Worm (Caenorhabditis elegans) whole organism, L4 larva: ENCODE measurements around the gene duxl-1.
"Not testable (repeated sequence)": the region's sequence is repeated elsewhere in the genome, so short reads cannot be mapped to it uniquely, and the experiment has no call there.

Experiments used
- F26F4.8 ChIP-seq: fragments of 200-800 bp; sonication (Bioruptor generic); conservative IDR thresholded peaks from 2 replicates; pipeline ENCODE4 v1.3.6; 2022; ENCODE audit warnings: missing genetic modification characterization, missing compliant biosample characterization
- F44E2.7 ChIP-seq: fragments of 200-800 bp; sonication (Bioruptor generic); IDR thresholded peaks from 2 replicates; pipeline ENCODE4 v2.1.2; 2022; ENCODE audit warnings: missing genetic modification characterization, missing compliant biosample characterization
- T20F7.1 ChIP-seq: fragments of 200-800 bp; sonication (Bioruptor generic); optimal IDR thresholded peaks from 2 replicates; lab custom pipeline; 2018; ENCODE audit warnings: mild to moderate bottlenecking, missing genetic modification characterization, missing compliant biosample characterization
- Y105C5A.15 ChIP-seq: fragments of 200-800 bp; sonication (Bioruptor generic); IDR thresholded peaks from 2 replicates; pipeline ENCODE4 v1.3.6; 2022; ENCODE audit warnings: missing genetic modification characterization, missing compliant biosample characterization
- Y75B8A.6 ChIP-seq: fragments of 200-800 bp; sonication (Bioruptor generic); IDR thresholded peaks from 2 replicates; pipeline ENCODE4 v1.3.6; 2022; ENCODE audit warnings: missing genetic modification reagents, missing genetic modification characterization, missing compliant biosample characterization
- ZK337.2 ChIP-seq: fragments of 200-800 bp; sonication (Bioruptor generic); IDR thresholded peaks from 2 replicates; pipeline ENCODE4 v1.3.6; 2022; ENCODE audit warnings: missing genetic modification reagents, missing genetic modification characterization, missing compliant biosample characterization
- aha-1 ChIP-seq: fragments of 150-350 bp; peaks from one replicate; lab custom pipeline; 2014; ENCODE audit warnings: missing biosample characterization, missing genetic modification characterization
- ceh-20 ChIP-seq: fragments of 200-800 bp; sonication (Bioruptor generic); IDR thresholded peaks from 2 replicates; pipeline ENCODE4 v1.3.6; 2022; ENCODE audit warnings: missing genetic modification reagents, missing genetic modification characterization, missing compliant biosample characterization
- ceh-28 ChIP-seq: fragments of 150-350 bp; optimal IDR thresholded peaks from 2 replicates; lab custom pipeline; 2014; ENCODE audit warnings: missing biosample characterization, missing genetic modification reagents, missing genetic modification characterization
- ceh-62 ChIP-seq: sonication (generic microtip); optimal IDR thresholded peaks from 2 replicates; lab custom pipeline; 2017; ENCODE audit warnings: missing biosample characterization, missing genetic modification characterization
- cey-2 ChIP-seq: sonication (generic microtip); optimal IDR thresholded peaks from 3 replicates; lab custom pipeline; 2017; ENCODE audit warnings: missing genetic modification characterization, mild to moderate bottlenecking, missing compliant biosample characterization, antibody characterized with exemption, borderline replicate concordance; ENCODE audit not compliant: insufficient read depth
- ctbp-1 ChIP-seq: fragments of 200-800 bp; sonication (Bioruptor generic); IDR thresholded peaks from 2 replicates; pipeline ENCODE4 v1.3.6; 2022; ENCODE audit warnings: missing genetic modification reagents, missing genetic modification characterization, missing compliant biosample characterization
- daf-19 ChIP-seq: fragments of 200-800 bp; sonication (Bioruptor generic); conservative IDR thresholded peaks from 2 replicates; pipeline ENCODE4 v1.3.6; 2022; ENCODE audit warnings: missing genetic modification characterization, missing compliant biosample characterization
- dmd-6 ChIP-seq: fragments of 200-800 bp; sonication (Bioruptor generic); IDR thresholded peaks from 2 replicates; pipeline ENCODE4 v1.3.6; 2022; ENCODE audit warnings: missing genetic modification reagents, missing genetic modification characterization, missing compliant biosample characterization
- dmd-9 ChIP-seq: fragments of 200-800 bp; sonication (Bioruptor generic); IDR thresholded peaks from 2 replicates; pipeline ENCODE4 v1.3.6; 2022; ENCODE audit warnings: missing genetic modification reagents, missing genetic modification characterization, missing compliant biosample characterization
- duxl-1 ChIP-seq: sonication (generic microtip); optimal IDR thresholded peaks from 2 replicates; lab custom pipeline; 2016; ENCODE audit warnings: mild to moderate bottlenecking, missing genetic modification characterization, moderate library complexity, missing compliant biosample characterization; ENCODE audit not compliant: poor library complexity
- fkh-10 ChIP-seq: fragments of 150-350 bp; optimal IDR thresholded peaks from 2 replicates; lab custom pipeline; 2014; ENCODE audit warnings: missing biosample characterization, missing genetic modification reagents, missing genetic modification characterization
- jun-1 ChIP-seq: fragments of 150-350 bp; optimal IDR thresholded peaks from 2 replicates; lab custom pipeline; 2014; ENCODE audit warnings: missing biosample characterization, missing genetic modification reagents, missing genetic modification characterization
- lin-39 ChIP-seq: fragments of 150-350 bp; optimal IDR thresholded peaks from 2 replicates; lab custom pipeline; 2014; ENCODE audit warnings: missing biosample characterization, missing genetic modification reagents, missing genetic modification characterization
- madf-5 ChIP-seq, 2 experiments: fragments of 200-800 bp; sonication (Bioruptor generic); IDR thresholded peaks; 2 replicates each; pipeline ENCODE4 v1.3.6; 2022; ENCODE audit warnings: missing compliant biosample characterization in 2 of 2, missing genetic modification characterization in 2 of 2
- madf-9 ChIP-seq: fragments of 200-800 bp; sonication (Bioruptor generic); conservative IDR thresholded peaks from 2 replicates; pipeline ENCODE4 v1.3.6; 2022; ENCODE audit warnings: missing genetic modification reagents, missing genetic modification characterization, missing compliant biosample characterization
- mxl-2 ChIP-seq: fragments of 200-800 bp; sonication (Bioruptor generic); conservative IDR thresholded peaks from 2 replicates; pipeline ENCODE4 v1.3.6; 2022; ENCODE audit warnings: missing genetic modification reagents, missing genetic modification characterization, missing compliant biosample characterization
- mxl-3 ChIP-seq: fragments of 200-800 bp; sonication (Bioruptor generic); optimal IDR thresholded peaks from 2 replicates; lab custom pipeline; 2018; ENCODE audit warnings: mild to moderate bottlenecking, missing genetic modification characterization, missing compliant biosample characterization
- nhr-237 ChIP-seq: sonication (generic microtip); optimal IDR thresholded peaks from 2 replicates; lab custom pipeline; 2017; ENCODE audit warnings: missing biosample characterization, missing genetic modification characterization
- nhr-25 ChIP-seq: sonication (generic microtip); optimal IDR thresholded peaks from 2 replicates; lab custom pipeline; 2017; ENCODE audit warnings: missing genetic modification characterization, mild to moderate bottlenecking, missing compliant biosample characterization, antibody characterized with exemption, moderate library complexity, borderline replicate concordance; ENCODE audit not compliant: insufficient read depth
- nhr-28 ChIP-seq: fragments of 150-350 bp; optimal IDR thresholded peaks from 2 replicates; lab custom pipeline; 2014; ENCODE audit warnings: missing biosample characterization, missing genetic modification characterization
- nhr-41 ChIP-seq: fragments of 200-800 bp; sonication (Bioruptor generic); IDR thresholded peaks from 2 replicates; pipeline ENCODE4 v1.3.6; 2022; ENCODE audit warnings: missing genetic modification reagents, missing genetic modification characterization, missing compliant biosample characterization
- nhr-6 ChIP-seq: fragments of 150-350 bp; optimal IDR thresholded peaks from 2 replicates; lab custom pipeline; 2014; ENCODE audit warnings: missing biosample characterization, missing genetic modification characterization
- nhr-77 ChIP-seq: fragments of 150-350 bp; optimal IDR thresholded peaks from 2 replicates; lab custom pipeline; 2014; ENCODE audit warnings: missing biosample characterization, missing genetic modification characterization
- php-3 ChIP-seq: fragments of 200-800 bp; sonication (Bioruptor generic); IDR thresholded peaks from 2 replicates; pipeline ENCODE4 v1.3.6; 2022; ENCODE audit warnings: missing genetic modification reagents, missing genetic modification characterization, missing compliant biosample characterization
- saeg-2 ChIP-seq: fragments of 200-800 bp; sonication (Bioruptor generic); IDR thresholded peaks from 2 replicates; pipeline ENCODE4 v1.3.6; 2022; ENCODE audit warnings: missing genetic modification reagents, missing genetic modification characterization, missing compliant biosample characterization
- set-16 ChIP-seq: fragments of 200-800 bp; sonication (Bioruptor generic); IDR thresholded peaks from 2 replicates; pipeline ENCODE4 v1.3.6; 2022; ENCODE audit warnings: missing genetic modification reagents, missing genetic modification characterization, missing compliant biosample characterization
- snpc-1.2 ChIP-seq: fragments of 200-800 bp; sonication (Bioruptor generic); IDR thresholded peaks from 2 replicates; pipeline ENCODE4 v1.3.6; 2022; ENCODE audit warnings: missing genetic modification reagents, missing genetic modification characterization, missing compliant biosample characterization
- vab-7 ChIP-seq: fragments of 200-800 bp; sonication (Bioruptor generic); IDR thresholded peaks from 2 replicates; pipeline ENCODE4 v1.3.6; 2022; ENCODE audit warnings: missing genetic modification reagents, missing genetic modification characterization, missing compliant biosample characterization
- ztf-11 ChIP-seq: fragments of 150-350 bp; optimal IDR thresholded peaks from 2 replicates; lab custom pipeline; 2014; ENCODE audit warnings: missing biosample characterization, missing genetic modification characterization

The duxl-1 gene

DNA sequence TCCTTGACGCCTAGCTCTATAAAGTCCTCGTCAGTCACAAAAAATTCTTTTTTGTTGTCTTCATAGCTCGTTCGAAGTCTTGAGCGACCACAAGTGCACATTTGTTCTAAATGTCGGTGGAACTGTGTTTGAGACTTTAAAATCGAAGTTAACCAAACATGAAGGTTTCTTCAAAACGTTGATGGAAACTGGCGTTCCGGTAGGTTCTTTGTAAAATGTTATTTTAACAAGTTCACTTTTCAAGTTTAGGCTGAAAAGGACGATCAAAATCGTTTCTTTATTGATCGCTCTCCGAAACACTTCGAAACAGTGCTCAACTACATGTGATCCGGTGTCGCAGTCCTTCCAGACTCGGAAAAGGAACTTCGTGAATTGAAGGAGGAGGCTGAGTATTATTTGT lies 38.9 kb upstream of the duxl-1 start, which contains the start of gene fbxa-160 (continued):
- TF ChIP-seq saeg-2 (GFP tag; lab: Robert Waterston, UW): no peak
- no peak for TF ChIP-seq snpc-1.2

ce11 chrII:1625666-1626065 lies 37.8 kb upstream of the duxl-1 start, which contains the start of gene C08E3.14:
Gene C08E3.14 (plus strand): TSS chrII:1625966.
- no peak for TF ChIP-seq F44E2.7 (GFP tag; lab: Robert Waterston, UW)

- TF ChIP-seq madf-5 (GFP tag; IDR thresholded peaks at IDR 0.05; lab: Robert Waterston, UW); ceh-62 (tag; lab: Kevin White, UChicago); nhr-25 (tag; lab: Kevin White, UChicago): not testable (repeated sequence)
Measured at ce11 chrII:1627783-1628182, 35.7 kb upstream of the duxl-1 start, which contains the start of gene C08E3.15. Gene C08E3.15 (minus strand): TSS chrII:1627883.

DNA sequence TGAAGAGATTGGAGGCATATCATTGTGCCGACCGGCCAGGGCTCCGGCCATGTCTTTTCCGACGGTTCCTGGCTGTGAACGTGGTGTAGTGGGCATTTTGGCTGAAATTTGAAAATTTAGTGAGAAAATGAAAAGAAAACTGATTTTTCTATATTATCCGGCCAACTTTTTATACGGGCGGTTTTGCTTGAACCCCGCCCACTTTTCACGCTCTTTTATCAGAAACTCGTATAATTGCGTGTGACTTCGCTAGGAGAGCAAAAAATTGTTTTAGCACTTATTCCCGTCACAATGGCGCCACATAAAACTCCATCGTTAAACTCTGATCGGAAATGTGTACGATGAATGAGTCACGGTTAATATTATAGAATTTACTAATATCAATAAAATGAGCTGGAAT lies 31.3 kb upstream of the duxl-1 start, which contains the start of gene C08E3.13:
Gene C08E3.13 (minus strand): TSS at position 101 of the 400 bp plus-strand sequence.
- not testable (repeated sequence) for TF ChIP-seq vab-7 (GFP tag; lab: Robert Waterston, UW); nhr-41 (GFP tag; lab: Robert Waterston, UW); fkh-10 (GFP tag; lab: Kevin White, UChicago)
- TF ChIP-seq, all 104 proteins: peak for 0; not testable (repeated sequence) for 104

DNA sequence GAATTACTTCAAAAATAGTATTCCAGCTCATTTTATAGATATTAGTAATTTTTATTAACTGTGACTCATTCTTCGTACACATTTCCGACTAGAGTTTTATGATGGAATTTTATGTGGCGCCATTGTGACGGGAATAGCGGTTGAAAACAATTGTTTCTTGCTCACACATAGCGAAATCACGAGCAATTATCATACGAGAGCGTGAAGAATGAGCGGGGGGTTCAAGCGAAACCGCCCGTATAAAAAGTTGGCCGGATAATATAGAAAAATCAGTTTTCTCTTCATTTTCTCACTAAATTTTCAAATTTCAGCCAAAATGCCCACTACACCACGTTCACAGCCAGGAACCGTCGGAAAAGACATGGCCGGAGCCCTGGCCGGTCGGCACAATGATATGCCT lies 30.0 kb upstream of the duxl-1 start, which contains the start of gene C08E3.1:
Gene C08E3.1 (plus strand): TSS at position 301 of the 400 bp plus-strand sequence.
- not testable (repeated sequence) for TF ChIP-seq ctbp-1; ceh-28 (tag; lab: Kevin White, UChicago); duxl-1 (tag; lab: Kevin White, UChicago)

- TF ChIP-seq F26F4.8: no peak
- no peak for TF ChIP-seq Y75B8A.6 (GFP tag; lab: Robert Waterston, UW)
- TF ChIP-seq nhr-28: peak; percentile 4
- TF ChIP-seq nhr-77 (tag; lab: Kevin White, UChicago): no peak
- no peak for TF ChIP-seq F44E2.7 (GFP tag; lab: Robert Waterston, UW)
- no peak for TF ChIP-seq php-3 (GFP tag; lab: Robert Waterston, UW)
- TF ChIP-seq mxl-2 (GFP tag; lab: Robert Waterston, UW): no peak
- TF ChIP-seq set-16 (GFP tag; lab: Robert Waterston, UW): no peak
- TF ChIP-seq aha-1 (tag; lab: Kevin White, UChicago): peak; percentile 46
- peak; percentile 52; the same call in 1 of the 2 replicates for TF ChIP-seq dmd-6 (GFP tag; lab: Robert Waterston, UW)
Measured at ce11 chrII:1635969-1636368, 27.5 kb upstream of the duxl-1 start.

ce11 chrII:1636392-1636791 lies 27.1 kb upstream of the duxl-1 start, which contains the start of gene srg-20:
Gene srg-20 (plus strand): TSS chrII:1636692.
- TF ChIP-seq ceh-20 (GFP tag; lab: Robert Waterston, UW); daf-19; Y105C5A.15 (GFP tag; lab: Robert Waterston, UW): not testable (repeated sequence)

DNA sequence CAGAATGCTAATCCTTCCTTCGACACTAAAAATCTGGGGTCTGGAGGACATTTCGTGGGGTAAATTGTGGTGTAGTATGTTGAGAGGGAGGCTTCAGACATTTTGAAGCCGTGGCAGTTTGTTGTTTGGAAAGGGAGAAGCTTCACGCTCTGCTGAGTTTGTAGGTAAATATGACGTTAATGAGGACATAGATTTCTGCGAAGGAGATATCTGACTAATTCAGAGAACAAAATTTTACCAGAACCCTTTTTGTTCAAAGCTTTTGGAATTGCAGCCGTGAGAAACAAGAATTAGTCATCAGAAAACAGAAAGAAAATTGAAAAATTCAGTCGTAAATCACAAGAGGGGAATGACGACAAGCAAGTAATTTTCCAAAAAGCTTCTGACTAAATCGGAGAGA lies 23.0 kb upstream of the duxl-1 start, which contains the start of gene srh-72:
Gene srh-72 (minus strand): TSS at position 101 of the 400 bp plus-strand sequence.
- no peak for TF ChIP-seq cey-2 (tag; lab: Kevin White, UChicago)
- TF ChIP-seq nhr-6 (tag; lab: Kevin White, UChicago): no peak
- no peak for TF ChIP-seq T20F7.1 (GFP tag; lab: Kevin White, UChicago)
- TF ChIP-seq dmd-9: no peak
- TF ChIP-seq ZK337.2 (GFP tag; lab: Robert Waterston, UW): no peak
- TF ChIP-seq nhr-237 (tag; lab: Kevin White, UChicago): no peak
- TF ChIP-seq mxl-3 (GFP tag; lab: Kevin White, UChicago): no peak
- TF ChIP-seq F44E2.7 (GFP tag; lab: Robert Waterston, UW): no peak
- TF ChIP-seq jun-1 (tag; lab: Kevin White, UChicago): no peak
- TF ChIP-seq madf-9: no peak
- TF ChIP-seq duxl-1 (tag; lab: Kevin White, UChicago): no peak
- TF ChIP-seq ztf-11 (tag; lab: Kevin White, UChicago): no peak
- no peak for TF ChIP-seq nhr-28
- no peak for TF ChIP-seq lin-39 (tag; lab: Kevin White, UChicago)
